Fruit fly (Drosophila melanogaster): ENCODE results near the gene CG6420.

Gene CG6420

dm6 chr3R:26725833-26726232 lies 817 bp upstream of the CG6420 start, which contains the start of gene CG14244:
Gene CG14244 (plus strand): TSS chr3R:26726133.
- TF ChIP-seq jim (GFP tag; optimal IDR thresholded peaks at IDR 0.05): no peak
- TF ChIP-seq Jra (GFP tag; optimal IDR thresholded peaks at IDR 0.05): no peak
- TF ChIP-seq brk (GFP tag; optimal IDR thresholded peaks at IDR 0.05): no peak
- no peak for TF ChIP-seq CrebA (GFP tag; optimal IDR thresholded peaks at IDR 0.05; ENCODE audit: borderline replicate concordance)

DNA sequence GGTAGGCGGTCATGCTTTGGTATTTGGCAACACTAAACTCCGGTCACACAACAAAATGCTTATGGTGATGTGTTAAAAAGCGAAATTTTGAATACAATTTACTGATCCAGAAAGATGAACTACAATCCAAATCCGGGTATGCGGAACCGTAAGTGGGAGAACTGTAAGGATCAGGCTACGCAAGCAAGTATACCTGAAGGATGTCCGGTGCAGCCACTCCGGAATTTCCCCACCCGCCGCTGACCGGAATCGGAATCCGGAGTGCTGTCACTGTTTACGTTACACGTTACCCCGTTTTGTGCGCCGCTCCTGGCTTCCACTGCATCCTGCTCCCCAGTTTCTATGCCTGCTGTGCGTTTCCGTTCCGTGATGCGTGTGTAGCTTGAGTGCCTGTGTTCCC lies 7.2 kb downstream of the CG6420 start, which contains the start of gene Yif1:
Gene Yif1 (plus strand): TSS at position 8 of the 400 bp plus-strand sequence.
- TF ChIP-seq CG9705 (GFP tag; optimal IDR thresholded peaks at IDR 0.05) (no peak), jim (GFP tag; optimal IDR thresholded peaks at IDR 0.05) (no peak), dl (GFP tag; optimal IDR thresholded peaks at IDR 0.05; ENCODE audit: insufficient read depth in 1 of 2, partially characterized antibody in 2 of 2) (no peak), rgr (GFP tag; optimal IDR thresholded peaks at IDR 0.05) (no peak), OdsH (GFP tag; optimal IDR thresholded peaks at IDR 0.05) (no peak), lola (GFP tag; optimal IDR thresholded peaks at IDR 0.05) (no peak), sage (GFP tag; optimal IDR thresholded peaks at IDR 0.05) (no peak), foxo (GFP tag; optimal IDR thresholded peaks at IDR 0.05) (no peak), dmrt93B (GFP tag; optimal IDR thresholded peaks at IDR 0.05) (no peak)

- TF ChIP-seq Hr78 (GFP tag; optimal IDR thresholded peaks at IDR 0.05): peak; percentile 73
- TF ChIP-seq dl (GFP tag; optimal IDR thresholded peaks at IDR 0.05; ENCODE audit: insufficient read depth in 1 of 2, partially characterized antibody in 2 of 2): no peak
- no peak for TF ChIP-seq rgr (GFP tag; optimal IDR thresholded peaks at IDR 0.05)
- peak; percentile 88 for TF ChIP-seq N (GFP tag; optimal IDR thresholded peaks at IDR 0.05)
- peak; percentile 1 for TF ChIP-seq CG9705 (GFP tag; optimal IDR thresholded peaks at IDR 0.05)
- no peak for TF ChIP-seq brk (GFP tag; optimal IDR thresholded peaks at IDR 0.05)
- no peak for TF ChIP-seq usp (GFP tag; optimal IDR thresholded peaks at IDR 0.05)
- peak; percentile 9 for TF ChIP-seq Sp1 (GFP tag; optimal IDR thresholded peaks at IDR 0.05)
- no peak for TF ChIP-seq br (GFP tag; optimal IDR thresholded peaks at IDR 0.05)
- no peak for TF ChIP-seq Dif (GFP tag; optimal IDR thresholded peaks at IDR 0.05; ENCODE audit: partially characterized antibody)
- TF ChIP-seq HLH106 (tag; optimal IDR thresholded peaks at IDR 0.05): peak; percentile 42
- TF ChIP-seq Dfd (GFP tag; optimal IDR thresholded peaks at IDR 0.05): no peak
- peak; percentile 11 for TF ChIP-seq ey (GFP tag; optimal IDR thresholded peaks at IDR 0.05)
- no peak for TF ChIP-seq Myc (optimal IDR thresholded peaks at IDR 0.05)
- TF ChIP-seq Abd-B (GFP tag; optimal IDR thresholded peaks at IDR 0.05): no peak
- peak; percentile 14 for TF ChIP-seq dmrt93B (GFP tag; optimal IDR thresholded peaks at IDR 0.05)
Measured at dm6 chr3R:26717295-26717694, 7.7 kb downstream of the CG6420 start, which contains the start of gene CG6425. Gene CG6425 (minus strand): TSS chr3R:26717389.

DNA sequence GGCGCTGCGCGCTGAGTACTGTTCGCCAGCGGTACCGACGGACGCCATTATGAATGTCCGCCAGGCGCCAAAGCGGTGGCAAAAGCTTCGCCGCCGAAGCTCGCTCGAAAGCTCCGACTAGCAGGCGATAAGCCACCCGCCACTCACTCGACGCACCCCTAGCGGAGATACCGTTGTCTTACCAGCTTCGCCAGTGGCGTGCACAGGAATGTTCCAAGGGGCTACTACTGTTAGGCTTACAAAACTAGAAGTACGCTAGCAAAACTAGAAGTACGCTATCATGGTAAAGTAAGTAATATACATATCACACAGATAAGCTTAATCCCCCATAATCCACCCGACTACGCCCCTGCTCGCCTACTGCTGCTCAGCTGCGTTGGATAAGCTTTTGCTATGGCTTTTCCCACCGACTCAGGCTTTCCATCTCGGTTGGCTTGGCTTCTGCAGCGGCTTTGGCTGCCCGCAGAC lies 10.9 kb downstream of the CG6420 start, which contains the start of gene amon:
Gene amon (minus strand): TSS at position 51 of the 468 bp plus-strand sequence.
- peak; percentile 96 for TF ChIP-seq fru (GFP tag; optimal IDR thresholded peaks at IDR 0.05)
- TF ChIP-seq woc (GFP tag; optimal IDR thresholded peaks at IDR 0.05): peak; percentile 72
- TF ChIP-seq lola (GFP tag; optimal IDR thresholded peaks at IDR 0.05): no peak
- TF ChIP-seq CrebA (GFP tag; optimal IDR thresholded peaks at IDR 0.05; ENCODE audit: borderline replicate concordance): no peak
- no peak for TF ChIP-seq Vsx2 (GFP tag; optimal IDR thresholded peaks at IDR 0.05; ENCODE audit: partially characterized antibody)
- peak; percentile 98 for TF ChIP-seq sv (GFP tag; optimal IDR thresholded peaks at IDR 0.05)
- peak; percentile 96 for TF ChIP-seq ey (GFP tag; optimal IDR thresholded peaks at IDR 0.05)
- TF ChIP-seq Hnf4 (GFP tag; optimal IDR thresholded peaks at IDR 0.05): no peak
- TF ChIP-seq Jra (GFP tag; optimal IDR thresholded peaks at IDR 0.05): no peak
- peak; percentile 88 for TF ChIP-seq psq (GFP tag; optimal IDR thresholded peaks at IDR 0.05)
- TF ChIP-seq Myc (optimal IDR thresholded peaks at IDR 0.05): no peak
- peak; percentile 95 for TF ChIP-seq br (GFP tag; optimal IDR thresholded peaks at IDR 0.05)
- TF ChIP-seq dsf (GFP tag; optimal IDR thresholded peaks at IDR 0.05; ENCODE audit: borderline replicate concordance): peak; percentile 48
- TF ChIP-seq Dif (GFP tag; optimal IDR thresholded peaks at IDR 0.05; ENCODE audit: partially characterized antibody): no peak
- no peak for TF ChIP-seq dl (GFP tag; optimal IDR thresholded peaks at IDR 0.05; ENCODE audit: insufficient read depth in 1 of 2, partially characterized antibody in 2 of 2)
- TF ChIP-seq h (GFP tag; optimal IDR thresholded peaks at IDR 0.05): peak; percentile 96
- TF ChIP-seq Rel (GFP tag; optimal IDR thresholded peaks at IDR 0.05): peak; percentile 62
- peak; percentile 80 for TF ChIP-seq Rel (tag; optimal IDR thresholded peaks at IDR 0.05)
- TF ChIP-seq pan (optimal IDR thresholded peaks at IDR 0.05): no peak
- TF ChIP-seq CG32264 (GFP tag; optimal IDR thresholded peaks at IDR 0.05): peak; percentile 81
- TF ChIP-seq N (GFP tag; optimal IDR thresholded peaks at IDR 0.05): no peak
- TF ChIP-seq Dfd (GFP tag; optimal IDR thresholded peaks at IDR 0.05): no peak
- no peak for TF ChIP-seq usp (GFP tag; optimal IDR thresholded peaks at IDR 0.05)
- no peak for TF ChIP-seq Hr83 (GFP tag; optimal IDR thresholded peaks at IDR 0.05; ENCODE audit: poor library complexity, severe bottlenecking)
- TF ChIP-seq Mio (GFP tag; optimal IDR thresholded peaks at IDR 0.05): peak; percentile 75
- TF ChIP-seq Hr78 (GFP tag; optimal IDR thresholded peaks at IDR 0.05): no peak
- TF ChIP-seq tai (GFP tag; optimal IDR thresholded peaks at IDR 0.05): no peak
- no peak for TF ChIP-seq jim (GFP tag; optimal IDR thresholded peaks at IDR 0.05)
- peak; percentile 73 for TF ChIP-seq sage (GFP tag; optimal IDR thresholded peaks at IDR 0.05)
- peak; percentile 94 for TF ChIP-seq dmrt93B (GFP tag; optimal IDR thresholded peaks at IDR 0.05)
- peak; percentile 92 for TF ChIP-seq Sp1 (GFP tag; optimal IDR thresholded peaks at IDR 0.05)
- TF ChIP-seq OdsH (GFP tag; optimal IDR thresholded peaks at IDR 0.05): peak; percentile 93
- TF ChIP-seq foxo (GFP tag; optimal IDR thresholded peaks at IDR 0.05): peak; percentile 47 to 97
- peak; percentile 80 for TF ChIP-seq GATAd (GFP tag; optimal IDR thresholded peaks at IDR 0.05)
- peak; percentile 95 for TF ChIP-seq rgr (GFP tag; optimal IDR thresholded peaks at IDR 0.05)
- no peak for TF ChIP-seq brk (GFP tag; optimal IDR thresholded peaks at IDR 0.05)
- no peak for TF ChIP-seq Abd-B (GFP tag; optimal IDR thresholded peaks at IDR 0.05)
- TF ChIP-seq HLH106 (tag; optimal IDR thresholded peaks at IDR 0.05): peak; percentile 95
- peak; percentile 89 for TF ChIP-seq CG9705 (GFP tag; optimal IDR thresholded peaks at IDR 0.05)

All from whole organism, wandering third instar larva.